Worm (Caenorhabditis elegans): ENCODE data around the gene ZK673.4.

ZK673.4 gene

ce11 chrII:10445738-10446137 is 7.0 kb upstream of the ZK673.4 start:
- TF ChIP-seq lin-35 (GFP tag; optimal IDR thresholded peaks at IDR 0.05) (peak; percentile 1 to 23), skn-1 (tag; optimal IDR thresholded peaks at IDR 0.05) (peak; percentile 53), swsn-7 (tag; optimal IDR thresholded peaks at IDR 0.05) (no peak), unc-130 (tag; optimal IDR thresholded peaks at IDR 0.05) (peak; percentile 52), dsc-1 (tag; optimal IDR thresholded peaks at IDR 0.05) (no peak), unc-30 (tag; optimal IDR thresholded peaks at IDR 0.05) (no peak), snpc-4 (tag; optimal IDR thresholded peaks at IDR 0.05) (no peak), unc-86 (tag; optimal IDR thresholded peaks at IDR 0.05) (no peak), lin-14 (GFP tag; optimal IDR thresholded peaks at IDR 0.05) (peak; percentile 73), nhr-11 (tag; optimal IDR thresholded peaks at IDR 0.05) (peak; percentile 34), fkh-8 (tag; optimal IDR thresholded peaks at IDR 0.05) (peak; percentile 13), sox-4 (tag; optimal IDR thresholded peaks at IDR 0.05) (no peak), rnt-1 (tag; optimal IDR thresholded peaks at IDR 0.05) (peak; percentile 36), blmp-1 (tag; optimal IDR thresholded peaks at IDR 0.05) (peak; percentile 23), nhr-20 (tag; optimal IDR thresholded peaks at IDR 0.05) (peak; percentile 35), hlh-4 (tag; optimal IDR thresholded peaks at IDR 0.05) (no peak), tbx-2 (tag; optimal IDR thresholded peaks at IDR 0.05) (no peak), mep-1 (tag; optimal IDR thresholded peaks at IDR 0.05) (peak; percentile 9), mdl-1 (tag; optimal IDR thresholded peaks at IDR 0.05) (peak in 1 of 2 experiments; percentile 52), efl-1 (optimal IDR thresholded peaks at IDR 0.05) (peak in 1 of 2 experiments; percentile 27), efl-1 (GFP tag; optimal IDR thresholded peaks at IDR 0.05 in 1 of 2) (peak in 1 of 2 experiments; percentile 84), nhr-76 (tag; optimal IDR thresholded peaks at IDR 0.05) (no peak), ztf-11 (tag; optimal IDR thresholded peaks at IDR 0.05) (no peak), dpl-1 (GFP tag; optimal IDR thresholded peaks at IDR 0.05) (peak in 2 of 3 experiments; percentile 19 to 32), ceh-8 (GFP tag; optimal IDR thresholded peaks at IDR 0.05) (no peak), zag-1 (tag; optimal IDR thresholded peaks at IDR 0.05) (no peak), isw-1 (GFP tag; IDR thresholded peaks at IDR 0.05) (no peak), pag-3 (tag; optimal IDR thresholded peaks at IDR 0.05; ENCODE audit: borderline replicate concordance, insufficient read depth) (no peak), nhr-77 (tag; optimal IDR thresholded peaks at IDR 0.05) (no peak), grh-1 (GFP tag; IDR thresholded peaks at IDR 0.05) (no peak), sptf-1 (tag; optimal IDR thresholded peaks at IDR 0.05) (no peak), nhr-237 (tag; optimal IDR thresholded peaks at IDR 0.05) (no peak), ceh-63 (GFP tag; optimal IDR thresholded peaks at IDR 0.05) (no peak), elt-3 (tag; optimal IDR thresholded peaks at IDR 0.05) (no peak), ets-5 (GFP tag; IDR thresholded peaks at IDR 0.05) (no peak), ztf-4 (tag; optimal IDR thresholded peaks at IDR 0.05) (no peak), Y116A8C.19 (tag; optimal IDR thresholded peaks at IDR 0.05; ENCODE audit: borderline replicate concordance) (no peak), nhr-12 (tag; optimal IDR thresholded peaks at IDR 0.05) (no peak), F16B12.6 (tag; optimal IDR thresholded peaks at IDR 0.05) (peak; percentile 9), jun-1 (tag; optimal IDR thresholded peaks at IDR 0.05) (no peak), pqm-1 (tag; optimal IDR thresholded peaks at IDR 0.05) (no peak), ceh-82 (tag; optimal IDR thresholded peaks at IDR 0.05) (peak in 2 of 3 experiments; percentile 3 to 73), zip-4 (GFP tag; optimal IDR thresholded peaks at IDR 0.05) (peak; percentile 28), tlp-1 (tag; optimal IDR thresholded peaks at IDR 0.05) (no peak), unc-62 (GFP tag; optimal IDR thresholded peaks at IDR 0.05) (no peak), nhr-19 (GFP tag; conservative IDR thresholded peaks at IDR 0.05) (no peak), ceh-88 (GFP tag; IDR thresholded peaks at IDR 0.05) (no peak), lin-15B (tag; optimal IDR thresholded peaks at IDR 0.05) (no peak), fkh-10 (GFP tag; optimal IDR thresholded peaks at IDR 0.05) (no peak), lin-13 (GFP tag; optimal IDR thresholded peaks at IDR 0.05) (peak; percentile 29), pax-3 (tag; optimal IDR thresholded peaks at IDR 0.05) (no peak), C34B4.2 (tag; optimal IDR thresholded peaks at IDR 0.05) (no peak), lin-39 (tag; optimal IDR thresholded peaks at IDR 0.05) (no peak), unc-98 (GFP tag; IDR thresholded peaks at IDR 0.05) (no peak)
